Fruit fly (Drosophila melanogaster) Kc167 (cell line): ENCODE data around the gene Amt.

ENCODE experiments used
- Myc ChIP-seq: fragments of >200 bp; optimal IDR thresholded peaks from 2 replicates; lab custom pipeline; 2017; ENCODE audit warnings: missing external identifiers
- Sin3A ChIP-seq: fragments of >200 bp; optimal IDR thresholded peaks from 2 replicates; lab custom pipeline; 2018; ENCODE audit warnings: missing external identifiers
- h ChIP-seq: fragments of >200 bp; optimal IDR thresholded peaks from 3 replicates; lab custom pipeline; 2018; ENCODE audit warnings: missing external identifiers
- psq ChIP-seq: fragments of >200 bp; optimal IDR thresholded peaks from 2 replicates; lab custom pipeline; 2017; ENCODE audit warnings: missing external identifiers

dm6 chr3R:15275158-15275623, 26.3 kb upstream of the Amt start, which contains the start of the genes Cp190 and CG4338:
- TF ChIP-seq h (lab: Kevin White, UChicago) (no peak), psq (lab: Kevin White, UChicago) (no peak), Myc (no peak), Sin3A (no peak)
